Worm (Caenorhabditis elegans) whole organism, late embryonic: Measurements from ENCODE around the gene his-39.

ENCODE experiments used
- C08G9.2 ChIP-seq: sonication (generic microtip); optimal IDR thresholded peaks from 2 replicates; lab custom pipeline; 2016; ENCODE audit warnings: mild to moderate bottlenecking, missing genetic modification characterization, moderate library complexity, missing compliant biosample characterization
- K02D7.2 ChIP-seq: sonication (generic microtip); optimal IDR thresholded peaks from 2 replicates; lab custom pipeline; 2017; ENCODE audit warnings: mild to moderate bottlenecking, missing genetic modification characterization, missing compliant biosample characterization
- T23F11.4 ChIP-seq: fragments of 200-800 bp; sonication (Bioruptor generic); optimal IDR thresholded peaks from 2 replicates; lab custom pipeline; 2018; ENCODE audit warnings: mild to moderate bottlenecking, missing genetic modification characterization, missing compliant biosample characterization
- Y22D7AL.16 ChIP-seq: sonication (generic microtip); optimal IDR thresholded peaks from 2 replicates; lab custom pipeline; 2016; ENCODE audit warnings: missing genetic modification characterization, missing compliant biosample characterization
- ahr-1 ChIP-seq: sonication (generic microtip); optimal IDR thresholded peaks from 2 replicates; lab custom pipeline; 2016; ENCODE audit warnings: missing genetic modification characterization, missing compliant biosample characterization
- ceh-14 ChIP-seq: sonication (generic microtip); optimal IDR thresholded peaks from 2 replicates; lab custom pipeline; 2016; ENCODE audit warnings: missing genotype, missing genetic modification characterization, missing compliant biosample characterization
- ceh-19 ChIP-seq: fragments of 200-800 bp; sonication (Bioruptor generic); optimal IDR thresholded peaks from 2 replicates; lab custom pipeline; 2018; ENCODE audit warnings: mild to moderate bottlenecking, missing genetic modification characterization, missing compliant biosample characterization
- ceh-2 ChIP-seq: sonication (generic microtip); optimal IDR thresholded peaks from 2 replicates; lab custom pipeline; 2016; ENCODE audit warnings: missing genotype, missing genetic modification characterization, missing compliant biosample characterization
- ceh-22 ChIP-seq: sonication (generic microtip); optimal IDR thresholded peaks from 2 replicates; lab custom pipeline; 2017; ENCODE audit warnings: missing biosample characterization, missing genetic modification characterization
- ceh-30 ChIP-seq: fragments of 150-350 bp; optimal IDR thresholded peaks from 2 replicates; lab custom pipeline; 2014; ENCODE audit warnings: missing biosample characterization, missing genetic modification characterization
- ceh-31 ChIP-seq: sonication (generic microtip); optimal IDR thresholded peaks from 2 replicates; lab custom pipeline; 2016; ENCODE audit warnings: missing genetic modification characterization, missing compliant biosample characterization
- ceh-45 ChIP-seq: fragments of 200-800 bp; sonication (Bioruptor generic); IDR thresholded peaks from 2 replicates; pipeline ENCODE4 v1.3.6; 2022; ENCODE audit warnings: missing genetic modification reagents, missing genetic modification characterization, missing compliant biosample characterization
- ceh-48 ChIP-seq: sonication (generic microtip); optimal IDR thresholded peaks from 2 replicates; lab custom pipeline; 2016; ENCODE audit warnings: missing genetic modification characterization, inconsistent platforms, missing compliant biosample characterization
- che-1 ChIP-seq: sonication (generic microtip); optimal IDR thresholded peaks from 2 replicates; lab custom pipeline; 2016; ENCODE audit warnings: mild to moderate bottlenecking, missing genetic modification characterization, missing compliant biosample characterization
- elt-2 ChIP-seq: sonication (generic microtip); optimal IDR thresholded peaks from 2 replicates; lab custom pipeline; 2016; ENCODE audit warnings: missing genetic modification reagents, missing genetic modification characterization, missing compliant biosample characterization
- ets-4 ChIP-seq: sonication (generic microtip); optimal IDR thresholded peaks from 2 replicates; lab custom pipeline; 2016; ENCODE audit warnings: missing genetic modification characterization, missing compliant biosample characterization
- eyg-1 ChIP-seq: sonication (generic microtip); optimal IDR thresholded peaks from 2 replicates; lab custom pipeline; 2016; ENCODE audit warnings: missing genotype, missing genetic modification characterization, missing compliant biosample characterization
- fax-1 ChIP-seq: sonication (generic microtip); optimal IDR thresholded peaks from 2 replicates; lab custom pipeline; 2016; ENCODE audit warnings: missing genotype, missing genetic modification characterization, missing compliant biosample characterization
- fkh-10 ChIP-seq: fragments of 150-350 bp; optimal IDR thresholded peaks from 2 replicates; lab custom pipeline; 2014; ENCODE audit warnings: missing biosample characterization, missing genetic modification reagents, missing genetic modification characterization
- hlh-8 ChIP-seq: sonication (generic microtip); optimal IDR thresholded peaks from 2 replicates; lab custom pipeline; 2016; ENCODE audit warnings: missing genotype, missing genetic modification characterization, missing compliant biosample characterization
- madf-2 ChIP-seq: sonication (generic microtip); optimal IDR thresholded peaks from 2 replicates; lab custom pipeline; 2017; ENCODE audit warnings: missing genetic modification characterization, missing compliant biosample characterization
- nfya-1 ChIP-seq: sonication (generic microtip); optimal IDR thresholded peaks from 2 replicates; lab custom pipeline; 2017; ENCODE audit warnings: missing genetic modification characterization, mild to moderate bottlenecking, missing compliant biosample characterization, antibody characterized with exemption, moderate library complexity
- nhr-11 ChIP-seq: fragments of 150-350 bp; optimal IDR thresholded peaks from 2 replicates; lab custom pipeline; 2014; ENCODE audit warnings: missing biosample characterization, missing genetic modification characterization
- nhr-232 ChIP-seq: sonication (generic microtip); optimal IDR thresholded peaks from 2 replicates; lab custom pipeline; 2016; ENCODE audit warnings: missing genetic modification characterization, missing compliant biosample characterization
- npax-4 ChIP-seq: sonication (generic microtip); optimal IDR thresholded peaks from 2 replicates; lab custom pipeline; 2016; ENCODE audit warnings: missing genetic modification characterization, missing compliant biosample characterization
- pax-1 ChIP-seq: fragments of 150-350 bp; optimal IDR thresholded peaks from 2 replicates; lab custom pipeline; 2014; ENCODE audit warnings: missing biosample characterization, missing genetic modification characterization
- pha-2 ChIP-seq: sonication (generic microtip); optimal IDR thresholded peaks from 2 replicates; lab custom pipeline; 2017; ENCODE audit warnings: mild to moderate bottlenecking, missing genetic modification characterization, missing compliant biosample characterization
- pha-4 ChIP-seq: fragments of 150-350 bp; optimal IDR thresholded peaks from 2 replicates; lab custom pipeline; 2018; ENCODE audit warnings: missing biosample characterization, missing genetic modification reagents, missing genetic modification characterization
- pros-1 ChIP-seq: fragments of 150-350 bp; optimal IDR thresholded peaks from 2 replicates; lab custom pipeline; 2014; ENCODE audit warnings: missing biosample characterization, missing genetic modification reagents, missing genetic modification characterization
- ref-2 ChIP-seq: sonication (generic microtip); optimal IDR thresholded peaks from 2 replicates; lab custom pipeline; 2016; ENCODE audit warnings: missing genetic modification characterization, missing compliant biosample characterization
- sdc-2 ChIP-seq: sonication (generic microtip); optimal IDR thresholded peaks from 2 replicates; lab custom pipeline; 2016; ENCODE audit warnings: missing genotype, missing genetic modification characterization, missing compliant biosample characterization
- sox-2 ChIP-seq: fragments of 200-800 bp; sonication (Bioruptor generic); IDR thresholded peaks from 2 replicates; pipeline ENCODE4 v1.3.6; 2022; ENCODE audit warnings: missing genetic modification reagents, missing genetic modification characterization, missing compliant biosample characterization
- sox-4 ChIP-seq: sonication (generic microtip); optimal IDR thresholded peaks from 2 replicates; lab custom pipeline; 2017; ENCODE audit warnings: mild to moderate bottlenecking, missing genetic modification characterization, inconsistent platforms, missing compliant biosample characterization
- syd-9 ChIP-seq: sonication (generic microtip); optimal IDR thresholded peaks from 2 replicates; lab custom pipeline; 2016; ENCODE audit warnings: mild to moderate bottlenecking, missing genetic modification characterization, moderate library complexity, missing compliant biosample characterization
- tbx-2 ChIP-seq: sonication (generic microtip); optimal IDR thresholded peaks from 2 replicates; lab custom pipeline; 2016; ENCODE audit warnings: missing genetic modification characterization, missing compliant biosample characterization
- tbx-7 ChIP-seq: sonication (generic microtip); optimal IDR thresholded peaks from 2 replicates; lab custom pipeline; 2016; ENCODE audit warnings: missing genotype, missing genetic modification characterization, missing compliant biosample characterization
- unc-3 ChIP-seq, 2 experiments: fragments of 200-800 bp in 1 of 2; sonication (Bioruptor generic) in 1 of 2; sonication (generic microtip) in 1 of 2; conservative IDR thresholded peaks in 1 of 2; optimal IDR thresholded peaks in 1 of 2; 2 replicates each; pipeline versions ENCODE4 v1.3.6 to Lab custom; 2016 to 2022; ENCODE audit warnings: missing compliant biosample characterization in 2 of 2, missing genetic modification characterization in 2 of 2, missing genetic modification reagents in 1 of 2
- unc-42 ChIP-seq: sonication (generic microtip); optimal IDR thresholded peaks from 2 replicates; lab custom pipeline; 2016; ENCODE audit warnings: missing genotype, missing genetic modification characterization, missing compliant biosample characterization
- unc-55 ChIP-seq: sonication (generic microtip); optimal IDR thresholded peaks from 2 replicates; lab custom pipeline; 2017; ENCODE audit warnings: missing biosample characterization, missing genetic modification reagents, missing genetic modification characterization
- zip-5 ChIP-seq: sonication (generic microtip); optimal IDR thresholded peaks from 2 replicates; lab custom pipeline; 2016; ENCODE audit warnings: missing genetic modification characterization, missing compliant biosample characterization

his-39 gene

ce11 chrV:8517711-8518110 lies 18.6 kb upstream of the his-39 start (continued):
- no peak for TF ChIP-seq K02D7.2 (tag; lab: Kevin White, UChicago)
- TF ChIP-seq, all 69 proteins: peak for 0

ce11 chrV:8518283-8518682 lies 18.0 kb upstream of the his-39 start:
- no peak for TF ChIP-seq zip-5 (tag; lab: Kevin White, UChicago)
- TF ChIP-seq unc-3 (GFP tag; conservative IDR thresholded peaks at IDR 0.05; lab: Robert Waterston, UW) = no peak
- no peak for TF ChIP-seq unc-3 (tag; optimal IDR thresholded peaks at IDR 0.05; lab: Kevin White, UChicago)
- TF ChIP-seq T23F11.4 (GFP tag; lab: Kevin White, UChicago) = no peak
- no peak for TF ChIP-seq ceh-2 (tag; lab: Kevin White, UChicago)
- no peak for TF ChIP-seq npax-4 (tag; lab: Kevin White, UChicago)
- no peak for TF ChIP-seq K02D7.2 (tag; lab: Kevin White, UChicago)
- no peak for TF ChIP-seq ceh-19
- no peak for TF ChIP-seq ceh-45 (GFP tag; lab: Robert Waterston, UW)
- no peak for TF ChIP-seq unc-42 (tag; lab: Kevin White, UChicago)
- TF ChIP-seq fkh-10 (GFP tag; lab: Kevin White, UChicago) = no peak
- no peak for TF ChIP-seq tbx-7 (tag; lab: Kevin White, UChicago)
- no peak for TF ChIP-seq ceh-22 (tag; lab: Kevin White, UChicago)
- TF ChIP-seq eyg-1 (tag; lab: Kevin White, UChicago) = no peak
- no peak for TF ChIP-seq hlh-8 (tag; lab: Kevin White, UChicago)
- TF ChIP-seq elt-2 (tag; lab: Kevin White, UChicago) = no peak
- no peak for TF ChIP-seq syd-9
- no peak for TF ChIP-seq pha-4 (tag; lab: Kevin White, UChicago)

ce11 chrV:8518822-8519392 lies 17.4 kb upstream of the his-39 start, which contains the start of gene F45F2.10:
TSS of gene F45F2.10 (minus strand) at chrV:8518872.
- peak; percentile 12; the same call in 1 of the 2 replicates for TF ChIP-seq sox-2 (GFP tag; lab: Robert Waterston, UW)
- no peak for TF ChIP-seq ceh-30 (tag; lab: Kevin White, UChicago)

- TF ChIP-seq ceh-45 (GFP tag; lab: Robert Waterston, UW) (no peak), sox-4 (tag; lab: Kevin White, UChicago) (no peak), ref-2 (tag; lab: Kevin White, UChicago) (no peak), ceh-19 (no peak), unc-42 (tag; lab: Kevin White, UChicago) (no peak), ceh-30 (tag; lab: Kevin White, UChicago) (no peak), fax-1 (tag; lab: Kevin White, UChicago) (no peak), pha-2 (tag; lab: Kevin White, UChicago) (no peak), tbx-2 (tag; lab: Kevin White, UChicago) (no peak), ahr-1 (tag; lab: Kevin White, UChicago) (no peak), Y22D7AL.16 (no peak), ceh-31 (tag; lab: Kevin White, UChicago) (no peak), syd-9 (no peak), pha-4 (tag; lab: Kevin White, UChicago) (no peak), pax-1 (tag; lab: Kevin White, UChicago) (no peak), fkh-10 (GFP tag; lab: Kevin White, UChicago) (no peak), ceh-14 (no peak), ceh-48 (no peak), sox-2 (GFP tag; lab: Robert Waterston, UW) (no peak), sdc-2 (no peak)
Observed at ce11 chrV:8520846-8521553, 15.3 kb upstream of the his-39 start, which contains the start of the genes F45F2.11 and otpl-7. TSS of gene F45F2.11 (minus strand) at chrV:8520896. TSS of gene otpl-7 (plus strand) at chrV:8521503.

ce11 chrV:8525774-8526173 lies 10.5 kb upstream of the his-39 start, which contains the start of gene otpl-6:
TSS of gene otpl-6 (plus strand) at chrV:8526074.
- TF ChIP-seq C08G9.2 (tag; lab: Kevin White, UChicago) (no peak), che-1 (tag; lab: Kevin White, UChicago) (no peak), ceh-2 (tag; lab: Kevin White, UChicago) (no peak), pros-1 (no peak), nfya-1 (tag; lab: Kevin White, UChicago) (no peak), nhr-232 (tag; lab: Kevin White, UChicago) (no peak), npax-4 (tag; lab: Kevin White, UChicago) (no peak), ref-2 (tag; lab: Kevin White, UChicago) (no peak), ets-4 (tag; lab: Kevin White, UChicago) (no peak), unc-55 (GFP tag; lab: Kevin White, UChicago) (no peak), ceh-22 (tag; lab: Kevin White, UChicago) (no peak), nhr-11 (tag; lab: Kevin White, UChicago) (no peak), madf-2 (tag; lab: Kevin White, UChicago) (no peak), syd-9 (no peak), sox-2 (GFP tag; lab: Robert Waterston, UW) (no peak), eyg-1 (tag; lab: Kevin White, UChicago) (no peak), pha-4 (tag; lab: Kevin White, UChicago) (no peak)
- TF ChIP-seq, all 69 proteins: peak for 0
